Fruit fly (Drosophila melanogaster) Kc167 (cell line): ENCODE results near the gene Cpr72Ea.

Source experiments
- Myc ChIP-seq: fragments of >200 bp; optimal IDR thresholded peaks from 2 replicates; lab custom pipeline; 2017; ENCODE audit warnings: missing external identifiers
- Sin3A ChIP-seq: fragments of >200 bp; optimal IDR thresholded peaks from 2 replicates; lab custom pipeline; 2018; ENCODE audit warnings: missing external identifiers
- h ChIP-seq: fragments of >200 bp; optimal IDR thresholded peaks from 3 replicates; lab custom pipeline; 2018; ENCODE audit warnings: missing external identifiers
- psq ChIP-seq: fragments of >200 bp; optimal IDR thresholded peaks from 2 replicates; lab custom pipeline; 2017; ENCODE audit warnings: missing external identifiers
- ttk ChIP-seq: sonication (Bioruptor generic); optimal IDR thresholded peaks from 2 replicates; lab custom pipeline; 2017; ENCODE audit warnings: missing external identifiers

DNA sequence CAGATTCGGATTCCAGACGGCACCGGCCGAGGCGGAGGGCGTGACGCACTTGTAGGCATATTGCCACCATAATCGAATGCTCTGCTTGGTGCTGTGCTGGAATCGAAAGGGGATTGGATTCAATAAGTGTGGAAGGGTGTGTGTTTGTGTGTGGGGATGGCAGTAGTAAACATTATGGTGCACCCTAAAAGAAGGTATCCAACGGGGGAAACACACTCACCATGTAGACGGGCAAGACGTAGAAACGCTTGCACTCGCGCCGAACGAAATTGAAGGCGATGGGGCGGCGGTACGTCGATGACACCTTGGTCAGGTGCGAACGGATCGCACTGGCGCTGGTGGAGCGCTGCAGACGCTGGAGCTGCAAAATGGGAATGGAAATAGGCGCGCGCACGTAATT is 28.9 kb downstream of the Cpr72Ea start:
- TF ChIP-seq ttk (no peak), h (lab: Kevin White, UChicago) (no peak), Myc (no peak), Sin3A (lab: Kevin White, UChicago) (no peak), psq (lab: Kevin White, UChicago) (no peak)
